Fruit fly (Drosophila melanogaster) whole organism, embryonic: ENCODE results near the gene CG7991.
A peak's percentile ranks its signal among the peaks of the same experiment; 100 is the strongest.

Experiments used
- Antp ChIP-seq: fragments of 200-800 bp; sonication (Bioruptor generic); optimal IDR thresholded peaks from 3 replicates; lab custom pipeline; 2016; ENCODE audit warnings: missing biosample characterization, missing genetic modification characterization
- Awh ChIP-seq: fragments of 200-800 bp; sonication (Bioruptor generic); IDR thresholded peaks from 2 replicates; pipeline ENCODE4, ENCODE4 v1.3.6; 2022; ENCODE audit warnings: missing biosample characterization, missing genetic modification characterization
- Bdp1 ChIP-seq: fragments of 200-800 bp; sonication (Bioruptor generic); optimal IDR thresholded peaks from 3 replicates; lab custom pipeline; 2016; ENCODE audit warnings: missing biosample characterization, missing genetic modification characterization
- BtbVII ChIP-seq: fragments of 200-800 bp; sonication (Bioruptor generic); optimal IDR thresholded peaks from 3 replicates; lab custom pipeline; 2017; ENCODE audit warnings: missing biosample characterization, mild to moderate bottlenecking, missing genetic modification characterization
- CG10147 ChIP-seq: fragments of 200-800 bp; sonication (Bioruptor generic); optimal IDR thresholded peaks from 2 replicates; lab custom pipeline; 2019; ENCODE audit warnings: missing biosample characterization, mild to moderate bottlenecking, missing genetic modification characterization, moderate library complexity
- CG10431 ChIP-seq: fragments of 200-800 bp; sonication (Bioruptor generic); optimal IDR thresholded peaks from 3 replicates; lab custom pipeline; 2018; ENCODE audit warnings: missing biosample characterization, mild to moderate bottlenecking, missing genetic modification characterization
- CG11247 ChIP-seq: fragments of 200-800 bp; sonication (Bioruptor generic); IDR thresholded peaks from 2 replicates; pipeline ENCODE4 v1.3.6; 2022; ENCODE audit warnings: missing biosample characterization, missing genetic modification characterization
- CG11723 ChIP-seq: fragments of 200-800 bp; sonication (Bioruptor generic); optimal IDR thresholded peaks from 2 replicates; lab custom pipeline; 2017; ENCODE audit warnings: missing biosample characterization, mild to moderate bottlenecking, missing genetic modification characterization
- CG14441 ChIP-seq: fragments of 200-800 bp; sonication (Bioruptor generic); IDR thresholded peaks from 2 replicates; pipeline ENCODE4 v1.3.6; 2022; ENCODE audit warnings: missing biosample characterization, missing genetic modification characterization
- CG14860 ChIP-seq: fragments of 200-800 bp; sonication (Bioruptor generic); IDR thresholded peaks from 3 replicates; pipeline ENCODE4 v1.3.6; 2022; ENCODE audit warnings: missing biosample characterization, missing genetic modification characterization; ENCODE audit not compliant: partially characterized antibody
- CG15073 ChIP-seq: fragments of 200-800 bp; sonication (Bioruptor generic); optimal IDR thresholded peaks from 2 replicates; lab custom pipeline; 2016; ENCODE audit warnings: missing biosample characterization, missing genetic modification characterization
- CG16779 ChIP-seq: fragments of 200-800 bp; sonication (Bioruptor generic); IDR thresholded peaks from 2 replicates; pipeline ENCODE4 v1.3.6; 2022; ENCODE audit warnings: missing biosample characterization, missing genetic modification characterization
- CG16815 ChIP-seq: fragments of 200-800 bp; sonication (Bioruptor generic); optimal IDR thresholded peaks from 3 replicates; lab custom pipeline; 2017; ENCODE audit warnings: missing biosample characterization, mild to moderate bottlenecking, missing genetic modification characterization
- CG17328 ChIP-seq: fragments of 200-800 bp; sonication (Bioruptor generic); IDR thresholded peaks from 2 replicates; pipeline ENCODE4 v1.3.6; 2022; ENCODE audit warnings: missing biosample characterization, missing genetic modification characterization
- CG32767 ChIP-seq: fragments of 200-800 bp; sonication (Bioruptor generic); IDR thresholded peaks from 2 replicates; pipeline ENCODE4 v1.3.6; 2022; ENCODE audit warnings: missing biosample characterization, missing genetic modification characterization
- CG4360 ChIP-seq: fragments of 200-800 bp; sonication (Bioruptor generic); IDR thresholded peaks from 2 replicates; pipeline ENCODE4 v1.3.6; 2022; ENCODE audit warnings: missing biosample characterization, missing genetic modification characterization
- CG6813 ChIP-seq: fragments of 200-800 bp; sonication (Bioruptor generic); optimal IDR thresholded peaks from 2 replicates; lab custom pipeline; 2017; ENCODE audit warnings: missing biosample characterization, missing genetic modification characterization, mild to moderate bottlenecking, moderate library complexity, missing genetic modification reagents
- CG7745 ChIP-seq: fragments of 200-800 bp; sonication (Bioruptor generic); optimal IDR thresholded peaks from 2 replicates; lab custom pipeline; 2018; ENCODE audit warnings: missing biosample characterization, mild to moderate bottlenecking, missing genetic modification characterization, moderate library complexity
- CG7987 ChIP-seq: fragments of 200-800 bp; sonication (Bioruptor generic); optimal IDR thresholded peaks from 2 replicates; lab custom pipeline; 2018; ENCODE audit warnings: missing biosample characterization, mild to moderate bottlenecking, missing genetic modification characterization, moderate library complexity
- CG8290 ChIP-seq, 3 experiments: fragments of 200-800 bp; sonication (Bioruptor generic); optimal IDR thresholded peaks; 2 replicates each; lab custom pipeline; 2016 to 2019; ENCODE audit warnings: missing biosample characterization in 3 of 3, missing genetic modification characterization in 3 of 3, mild to moderate bottlenecking in 2 of 3, moderate library complexity in 1 of 3
- CG8478 ChIP-seq: fragments of >200 bp; optimal IDR thresholded peaks from 2 replicates; lab custom pipeline; 2018
- CHES-1-like ChIP-seq: fragments of 200-800 bp; sonication (Bioruptor generic); optimal IDR thresholded peaks from 2 replicates; lab custom pipeline; 2016; ENCODE audit warnings: missing biosample characterization, missing genetic modification characterization
- Ets65A ChIP-seq: fragments of 200-800 bp; sonication (Bioruptor generic); peaks from one replicate; lab custom pipeline; 2016; ENCODE audit warnings: missing biosample characterization, missing genetic modification characterization
- Fer2 ChIP-seq: fragments of 200-800 bp; sonication (Bioruptor generic); optimal IDR thresholded peaks from 2 replicates; lab custom pipeline; 2018; ENCODE audit warnings: missing biosample characterization, mild to moderate bottlenecking, missing genetic modification characterization, moderate library complexity
- HHEX ChIP-seq: fragments of 200-800 bp; sonication (Bioruptor generic); optimal IDR thresholded peaks from 3 replicates; lab custom pipeline; 2017; ENCODE audit warnings: missing biosample characterization, mild to moderate bottlenecking, missing genetic modification characterization, missing genetic modification reagents
- Hey ChIP-seq: fragments of 200-800 bp; sonication (Bioruptor generic); optimal IDR thresholded peaks from 3 replicates; lab custom pipeline; 2018; ENCODE audit warnings: missing biosample characterization, mild to moderate bottlenecking, missing genetic modification characterization
- Mes4 ChIP-seq: fragments of 200-800 bp; sonication (Bioruptor generic); optimal IDR thresholded peaks from 2 replicates; lab custom pipeline; 2016; ENCODE audit warnings: missing biosample characterization, missing genetic modification characterization
- Nf-YB ChIP-seq: fragments of 200-800 bp; sonication (Bioruptor generic); optimal IDR thresholded peaks from 3 replicates; lab custom pipeline; 2019; ENCODE audit warnings: missing biosample characterization, mild to moderate bottlenecking, missing genetic modification characterization, moderate library complexity
- PHDP ChIP-seq: fragments of 200-800 bp; sonication (Bioruptor generic); optimal IDR thresholded peaks from 3 replicates; lab custom pipeline; 2018; ENCODE audit warnings: missing biosample characterization, mild to moderate bottlenecking, missing genetic modification characterization, moderate library complexity
- Taf1 ChIP-seq: fragments of 200-800 bp; sonication (Bioruptor generic); IDR thresholded peaks from 2 replicates; pipeline ENCODE4 v1.3.6; 2022; ENCODE audit warnings: missing biosample characterization, missing genetic modification characterization
- Tbp ChIP-seq: fragments of >200 bp; optimal IDR thresholded peaks from 2 replicates; lab custom pipeline; 2018; ENCODE audit warnings: missing biosample characterization, missing genetic modification characterization
- ap ChIP-seq: fragments of 200-800 bp; sonication (Bioruptor generic); IDR thresholded peaks from 2 replicates; pipeline ENCODE4 v1.3.6; 2022; ENCODE audit warnings: missing biosample characterization, missing genetic modification characterization
- bcd ChIP-seq: fragments of 200-800 bp; sonication (Bioruptor generic); optimal IDR thresholded peaks from 2 replicates; lab custom pipeline; 2017; ENCODE audit warnings: missing biosample characterization, mild to moderate bottlenecking, missing genetic modification characterization
- caup ChIP-seq: fragments of 200-800 bp; sonication (Bioruptor generic); optimal IDR thresholded peaks from 3 replicates; lab custom pipeline; 2017; ENCODE audit warnings: missing biosample characterization, mild to moderate bottlenecking, missing genetic modification characterization, moderate library complexity; ENCODE audit not compliant: severe bottlenecking
- cg ChIP-seq: fragments of 200-800 bp; sonication (Bioruptor generic); optimal IDR thresholded peaks from 3 replicates; lab custom pipeline; 2019; ENCODE audit warnings: missing biosample characterization, mild to moderate bottlenecking, missing genetic modification characterization, moderate library complexity
- crc ChIP-seq: fragments of 200-800 bp; sonication (Bioruptor generic); optimal IDR thresholded peaks from 2 replicates; lab custom pipeline; 2016; ENCODE audit warnings: missing biosample characterization, missing genetic modification characterization
- eve ChIP-seq, 2 experiments: fragments of >200 bp; optimal IDR thresholded peaks; 2 replicates each; lab custom pipeline; 2017; ENCODE audit warnings: missing biosample characterization in 2 of 2, missing genetic modification characterization in 2 of 2
- fd96Cb ChIP-seq: fragments of 200-800 bp; sonication (Bioruptor generic); optimal IDR thresholded peaks from 2 replicates; lab custom pipeline; 2018; ENCODE audit warnings: missing biosample characterization, mild to moderate bottlenecking, missing genetic modification characterization, moderate library complexity
- fru ChIP-seq: fragments of >200 bp; optimal IDR thresholded peaks from 2 replicates; lab custom pipeline; 2017
- gsb ChIP-seq: fragments of 200-800 bp; sonication (Bioruptor generic); IDR thresholded peaks from 2 replicates; pipeline ENCODE4 v1.3.6; 2022; ENCODE audit warnings: missing biosample characterization, missing genetic modification characterization
- her ChIP-seq: fragments of 200-800 bp; sonication (Bioruptor generic); optimal IDR thresholded peaks from 2 replicates; lab custom pipeline; 2016; ENCODE audit warnings: missing biosample characterization, missing genetic modification characterization
- mld ChIP-seq: fragments of 200-800 bp; sonication (Bioruptor generic); IDR thresholded peaks from 3 replicates; pipeline ENCODE4 v1.3.6; 2022; ENCODE audit warnings: missing biosample characterization, missing genetic modification characterization; ENCODE audit not compliant: partially characterized antibody
- peb ChIP-seq: fragments of 200-800 bp; sonication (Bioruptor generic); IDR thresholded peaks from 2 replicates; pipeline ENCODE4 v1.3.6; 2022; ENCODE audit warnings: missing biosample characterization, missing genetic modification characterization
- sd ChIP-seq: fragments of 200-800 bp; sonication (Bioruptor generic); optimal IDR thresholded peaks from 3 replicates; lab custom pipeline; 2018; ENCODE audit warnings: missing biosample characterization, mild to moderate bottlenecking, missing genetic modification characterization, moderate library complexity
- so ChIP-seq: fragments of 200-800 bp; sonication (Bioruptor generic); IDR thresholded peaks from 3 replicates; pipeline ENCODE4 v1.3.6; 2022; ENCODE audit warnings: missing biosample characterization, missing genetic modification characterization
- stwl ChIP-seq: fragments of 200-800 bp; sonication (Bioruptor generic); optimal IDR thresholded peaks from 3 replicates; lab custom pipeline; 2018; ENCODE audit warnings: missing biosample characterization, mild to moderate bottlenecking, missing genetic modification characterization, moderate library complexity
- unpg ChIP-seq: fragments of 200-800 bp; sonication (Bioruptor generic); optimal IDR thresholded peaks from 3 replicates; lab custom pipeline; 2018; ENCODE audit warnings: missing biosample characterization, mild to moderate bottlenecking, missing genetic modification characterization, moderate library complexity
- zen ChIP-seq: fragments of 200-800 bp; sonication (Bioruptor generic); optimal IDR thresholded peaks from 3 replicates; lab custom pipeline; 2018; ENCODE audit warnings: missing biosample characterization, mild to moderate bottlenecking, missing genetic modification characterization, moderate library complexity
- zen2 ChIP-seq: fragments of 200-800 bp; sonication (Bioruptor generic); IDR thresholded peaks from 3 replicates; pipeline ENCODE4 v1.3.6; 2022; ENCODE audit warnings: missing biosample characterization, missing genetic modification characterization; ENCODE audit not compliant: partially characterized antibody
- zfh1 ChIP-seq: fragments of 200-800 bp; sonication (Bioruptor generic); IDR thresholded peaks from 3 replicates; pipeline ENCODE4 v1.3.6; 2022; ENCODE audit warnings: missing biosample characterization, missing genetic modification characterization

The CG7991 gene

dm6 chr3L:1644920-1645567 lies 29.5 kb upstream of the CG7991 start, which contains the start of the genes alphaCOP and CG13919 (continued):
- TF ChIP-seq Antp (GFP tag; lab: Kevin White, UChicago) (peak; percentile 83), fru (no peak), Hey (tag; lab: Kevin White, UChicago) (peak; percentile 74), CG15073 (peak; percentile 78), CG6813 (peak; percentile 75), CG8290 (GFP tag; optimal IDR thresholded peaks at IDR 0.05; lab: Kevin White, UChicago) (peak; percentile 97), CG8290 (tag; optimal IDR thresholded peaks at IDR 0.05; lab: Kevin White, UChicago) (peak; percentile 79 to 85), so (GFP tag; lab: Robert Waterston, UW) (peak; percentile 97), CG17328 (GFP tag; lab: Robert Waterston, UW) (peak; percentile 98), stwl (tag; lab: Kevin White, UChicago) (peak; percentile 83), CG10147 (GFP tag; lab: Kevin White, UChicago) (peak; percentile 90), sd (tag; lab: Kevin White, UChicago) (peak; percentile 88), CG7987 (peak; percentile 86), PHDP (tag; lab: Kevin White, UChicago) (peak; percentile 97), fd96Cb (peak; percentile 91), CG32767 (GFP tag; lab: Robert Waterston, UW) (peak; percentile 98), mld (GFP tag; lab: Robert Waterston, UW) (no peak), cg (GFP tag; lab: Kevin White, UChicago) (no peak), CG16779 (GFP tag; lab: Robert Waterston, UW) (peak; percentile 84), Fer2 (tag; lab: Kevin White, UChicago) (peak; percentile 89), caup (GFP tag; lab: Kevin White, UChicago) (peak; percentile 94), CG4360 (GFP tag; lab: Robert Waterston, UW) (peak; percentile 76), zfh1 (GFP tag; lab: Robert Waterston, UW) (peak; percentile 97), CG14441 (peak; percentile 98), Awh (GFP tag; lab: Robert Waterston, UW) (peak; percentile 98), CG7745 (peak; percentile 74), eve (GFP tag; optimal IDR thresholded peaks at IDR 0.05; lab: Kevin White, UChicago) (no peak), zen (tag; lab: Kevin White, UChicago) (peak; percentile 89), CG10431 (GFP tag; lab: Kevin White, UChicago) (peak; percentile 83), crc (peak; percentile 85), Mes4 (GFP tag; lab: Kevin White, UChicago) (peak; percentile 89), unpg (GFP tag; lab: Kevin White, UChicago) (peak; percentile 98), CG11723 (peak; percentile 89), peb (GFP tag; lab: Robert Waterston, UW) (peak; percentile 87), HHEX (GFP tag; lab: Kevin White, UChicago) (peak; percentile 94), Ets65A (GFP tag; lab: Kevin White, UChicago) (peak; percentile 99), her (GFP tag; lab: Kevin White, UChicago) (peak; percentile 69), Nf-YB (peak; percentile 84), BtbVII (GFP tag; lab: Kevin White, UChicago) (peak; percentile 92), zen2 (no peak), bcd (GFP tag; lab: Kevin White, UChicago) (peak; percentile 96), Bdp1 (GFP tag; lab: Kevin White, UChicago) (peak; percentile 88), gsb (GFP tag; lab: Robert Waterston, UW) (peak; percentile 93), CG16815 (GFP tag; lab: Kevin White, UChicago) (peak; percentile 95), CHES-1-like (GFP tag; lab: Kevin White, UChicago) (peak; percentile 91), CG14860 (GFP tag; lab: Robert Waterston, UW) (no peak), Taf1 (GFP tag; lab: Robert Waterston, UW) (peak; percentile 92), ap (GFP tag; lab: Robert Waterston, UW) (peak; percentile 97), CG8478 (no peak), CG11247 (GFP tag; lab: Robert Waterston, UW) (peak; percentile 94), Tbp (GFP tag; lab: Kevin White, UChicago) (no peak)
